Worm (Caenorhabditis elegans): Measurements from ENCODE around the gene rpb-6.

rpb-6 gene

ce11 chrII:10563368-10563767, 15.8 kb upstream of the rpb-6 start, which contains the start of gene cdc-48.1 (continued):
- peak; percentile 94 for TF ChIP-seq zfp-2 (tag; optimal IDR thresholded peaks at IDR 0.05)
- TF ChIP-seq hif-1 (tag; optimal IDR thresholded peaks at IDR 0.05): peak; percentile 89 to 97
- TF ChIP-seq nhr-42 (GFP tag; IDR thresholded peaks at IDR 0.05): peak; percentile 99
- 0 out of 2 replicates have a peak, but pooled peaks have one; percentile 73 for TF ChIP-seq tag-97 (GFP tag; IDR thresholded peaks at IDR 0.05)
- TF ChIP-seq Y75B8A.6 (GFP tag; IDR thresholded peaks at IDR 0.05): peak; percentile 99
- peak; percentile 99 for TF ChIP-seq arid-1 (GFP tag; conservative IDR thresholded peaks at IDR 0.05)
- TF ChIP-seq zag-1 (tag; optimal IDR thresholded peaks at IDR 0.05): peak; percentile 92
- TF ChIP-seq rbr-2 (tag; optimal IDR thresholded peaks at IDR 0.05): peak; percentile 99
- peak; percentile 99 for TF ChIP-seq vab-7 (GFP tag; IDR thresholded peaks at IDR 0.05)
- peak; percentile 98 for TF ChIP-seq nhr-102 (tag; optimal IDR thresholded peaks at IDR 0.05)
- TF ChIP-seq gei-8 (GFP tag; optimal IDR thresholded peaks at IDR 0.05): peak; percentile 96
- TF ChIP-seq mes-2 (tag; optimal IDR thresholded peaks at IDR 0.05; ENCODE audit: poor library complexity, severe bottlenecking): peak; percentile 100
- peak; percentile 72 for TF ChIP-seq ceh-28 (tag; optimal IDR thresholded peaks at IDR 0.05)
- TF ChIP-seq Y105C5A.15 (GFP tag; IDR thresholded peaks at IDR 0.05): peak; percentile 93
- TF ChIP-seq nhr-28 (tag; optimal IDR thresholded peaks at IDR 0.05): peak; percentile 99
- TF ChIP-seq unc-62 (GFP tag; optimal IDR thresholded peaks at IDR 0.05 in 1 of 2): peak; percentile 19 to 100
- TF ChIP-seq unc-62 (tag; optimal IDR thresholded peaks at IDR 0.05): no peak
- TF ChIP-seq snpc-4 (tag; optimal IDR thresholded peaks at IDR 0.05): peak; percentile 62
- peak; percentile 97 for TF ChIP-seq F49E8.2 (tag; optimal IDR thresholded peaks at IDR 0.05; ENCODE audit: borderline replicate concordance)
- peak; percentile 95 for TF ChIP-seq F44E2.7 (GFP tag; IDR thresholded peaks at IDR 0.05)
- peak; percentile 96 for TF ChIP-seq mxl-3 (GFP tag; optimal IDR thresholded peaks at IDR 0.05)
- TF ChIP-seq nhr-6 (tag; optimal IDR thresholded peaks at IDR 0.05): peak; percentile 100
- TF ChIP-seq nhr-48 (tag; optimal IDR thresholded peaks at IDR 0.05): peak; percentile 97
- TF ChIP-seq ama-1 (optimal IDR thresholded peaks at IDR 0.05): peak; percentile 85
- TF ChIP-seq hmg-1.1 (GFP tag; IDR thresholded peaks at IDR 0.05): peak; percentile 99
- peak; percentile 97 for TF ChIP-seq Y5F2A.4 (GFP tag; optimal IDR thresholded peaks at IDR 0.05)
- TF ChIP-seq lin-13 (GFP tag; optimal IDR thresholded peaks at IDR 0.05): peak; percentile 100
- TF ChIP-seq egl-43 (GFP tag; IDR thresholded peaks at IDR 0.05): peak; percentile 95
- TF ChIP-seq pha-4 (GFP tag; IDR thresholded peaks at IDR 0.05): peak; percentile 99
- TF ChIP-seq pha-4 (tag; optimal IDR thresholded peaks at IDR 0.05): peak; percentile 100
- TF ChIP-seq spr-3 (GFP tag; optimal IDR thresholded peaks at IDR 0.05): peak; percentile 98
- TF ChIP-seq fkh-10 (GFP tag; optimal IDR thresholded peaks at IDR 0.05): peak; percentile 100
- peak; percentile 81 for TF ChIP-seq ceh-32 (tag; optimal IDR thresholded peaks at IDR 0.05; ENCODE audit: poor library complexity)
- TF ChIP-seq nhr-76 (tag; optimal IDR thresholded peaks at IDR 0.05): peak; percentile 91
- TF ChIP-seq D1046.2 (GFP tag; IDR thresholded peaks at IDR 0.05): peak; percentile 97
- TF ChIP-seq F37D6.2 (tag; optimal IDR thresholded peaks at IDR 0.05): peak; percentile 97
- TF ChIP-seq zip-2 (tag; optimal IDR thresholded peaks at IDR 0.05): peak; percentile 95
- peak; percentile 30; the same call in 1 of the 2 replicates for TF ChIP-seq set-16 (GFP tag; IDR thresholded peaks at IDR 0.05)
- peak; percentile 73 for TF ChIP-seq skn-1 (tag; optimal IDR thresholded peaks at IDR 0.05)
- peak; percentile 91 to 94 for TF ChIP-seq daf-16 (GFP tag; optimal IDR thresholded peaks at IDR 0.05)
- TF ChIP-seq daf-16 (tag; optimal IDR thresholded peaks at IDR 0.05): peak; percentile 97
- peak; percentile 73 for TF ChIP-seq attf-4 (tag; optimal IDR thresholded peaks at IDR 0.05)
- TF ChIP-seq ceh-44 (GFP tag; IDR thresholded peaks at IDR 0.05): peak; percentile 96
- peak; percentile 98 for TF ChIP-seq lin-29 (GFP tag; IDR thresholded peaks at IDR 0.05)
- TF ChIP-seq saeg-2 (GFP tag; IDR thresholded peaks at IDR 0.05): peak; percentile 98
- TF ChIP-seq zfp-3 (GFP tag; conservative IDR thresholded peaks at IDR 0.05): peak; percentile 100
- peak; percentile 98 for TF ChIP-seq pqm-1 (tag; optimal IDR thresholded peaks at IDR 0.05)
- TF ChIP-seq madf-5 (GFP tag; IDR thresholded peaks at IDR 0.05): peak; percentile 88 to 94; a peak in 3 of 4 replicates
- TF ChIP-seq dmd-8 (GFP tag; IDR thresholded peaks at IDR 0.05): peak; percentile 72; the same call in 1 of the 2 replicates
- TF ChIP-seq unc-39 (tag; optimal IDR thresholded peaks at IDR 0.05): no peak
- TF ChIP-seq ceh-20 (GFP tag; IDR thresholded peaks at IDR 0.05): peak; percentile 100
- TF ChIP-seq snpc-1.2 (GFP tag; IDR thresholded peaks at IDR 0.05): peak; percentile 94
